Worm (Caenorhabditis elegans) whole organism, midembryonic: ENCODE results near the gene nep-10.
A peak's percentile ranks its signal among the peaks of the same experiment; 100 is the strongest.

Experiments
- T22C8.4 ChIP-seq: fragments of 200-800 bp; sonication (Bioruptor generic); IDR thresholded peaks from 2 replicates; pipeline ENCODE4 v1.3.6; 2022; ENCODE audit warnings: missing genetic modification characterization, missing compliant biosample characterization
- cog-1 ChIP-seq: sonication (generic microtip); optimal IDR thresholded peaks from 2 replicates; lab custom pipeline; 2016; ENCODE audit warnings: missing genetic modification characterization, missing compliant biosample characterization
- flt-1 ChIP-seq: fragments of 200-800 bp; sonication (Bioruptor generic); IDR thresholded peaks from 2 replicates; pipeline ENCODE4 v1.3.6; 2022; ENCODE audit warnings: missing genetic modification characterization, missing compliant biosample characterization
- klf-2 ChIP-seq: fragments of 200-800 bp; sonication (Bioruptor generic); conservative IDR thresholded peaks from 2 replicates; pipeline ENCODE4 v1.3.6; 2022; ENCODE audit warnings: missing genetic modification reagents, missing genetic modification characterization, missing compliant biosample characterization
- med-1 ChIP-seq: sonication (generic microtip); optimal IDR thresholded peaks from 2 replicates; lab custom pipeline; 2017; ENCODE audit warnings: missing genetic modification characterization, mild to moderate bottlenecking, missing compliant biosample characterization, antibody characterized with exemption, missing genetic modification reagents; ENCODE audit not compliant: insufficient read depth
- ref-1 ChIP-seq: fragments of 200-800 bp; sonication (Bioruptor generic); conservative IDR thresholded peaks from 2 replicates; pipeline ENCODE4 v1.3.6; 2022; ENCODE audit warnings: missing genetic modification reagents, missing genetic modification characterization, missing compliant biosample characterization
- tab-1 ChIP-seq: fragments of 200-800 bp; sonication (Bioruptor generic); IDR thresholded peaks from 2 replicates; pipeline ENCODE4 v1.3.6; 2022; ENCODE audit warnings: missing genetic modification characterization, missing compliant biosample characterization
- ztf-23 ChIP-seq: fragments of 200-800 bp; sonication (Bioruptor generic); IDR thresholded peaks from 2 replicates; pipeline ENCODE4 v1.3.6; 2022; ENCODE audit warnings: missing genetic modification reagents, missing genetic modification characterization, missing compliant biosample characterization
- ztf-29 ChIP-seq: fragments of 200-800 bp; sonication (Bioruptor generic); IDR thresholded peaks from 2 replicates; pipeline ENCODE4 v1.3.6; 2022; ENCODE audit warnings: missing genetic modification reagents, missing genetic modification characterization, missing compliant biosample characterization

nep-10 gene

ce11 chrII:3428158-3428704, 25.5 kb upstream of the nep-10 start:
- peak; percentile 56; the same call in 1 of the 2 replicates for TF ChIP-seq ztf-23 (GFP tag; lab: Robert Waterston, UW)
- TF ChIP-seq flt-1 (GFP tag; lab: Robert Waterston, UW), result no peak
- TF ChIP-seq klf-2 (GFP tag; lab: Robert Waterston, UW), result no peak
- no peak for TF ChIP-seq med-1
- TF ChIP-seq ztf-29, result no peak
- no peak for TF ChIP-seq ref-1 (GFP tag; lab: Robert Waterston, UW)
- TF ChIP-seq T22C8.4 (GFP tag; lab: Robert Waterston, UW), result 0 out of 2 replicates have a peak, but pooled peaks have one; percentile 16
- TF ChIP-seq tab-1 (GFP tag; lab: Robert Waterston, UW), result no peak
- no peak for TF ChIP-seq cog-1 (tag; lab: Kevin White, UChicago)

- TF ChIP-seq ref-1 (GFP tag; lab: Robert Waterston, UW), result no peak
- no peak for TF ChIP-seq flt-1 (GFP tag; lab: Robert Waterston, UW)
Observed at ce11 chrII:3425433-3425832, 22.7 kb upstream of the nep-10 start, which contains the start of gene nep-11. Gene nep-11 (minus strand): TSS chrII:3425533.

- TF ChIP-seq flt-1 (GFP tag; lab: Robert Waterston, UW), result no peak
- TF ChIP-seq ztf-29, result no peak
- TF ChIP-seq klf-2 (GFP tag; lab: Robert Waterston, UW), result no peak
- TF ChIP-seq tab-1 (GFP tag; lab: Robert Waterston, UW), result no peak
- TF ChIP-seq ref-1 (GFP tag; lab: Robert Waterston, UW), result no peak
- no peak for TF ChIP-seq T22C8.4 (GFP tag; lab: Robert Waterston, UW)
- TF ChIP-seq med-1, result no peak
- TF ChIP-seq ztf-23 (GFP tag; lab: Robert Waterston, UW), result no peak
- no peak for TF ChIP-seq cog-1 (tag; lab: Kevin White, UChicago)
Observed at ce11 chrII:3422938-3423337, 20.2 kb upstream of the nep-10 start.

ce11 chrII:3416528-3416927, 13.8 kb upstream of the nep-10 start, which contains the start of gene nep-6:
Gene nep-6 (plus strand): TSS chrII:3416828.
- TF ChIP-seq ref-1 (GFP tag; lab: Robert Waterston, UW), result no peak

- no peak for TF ChIP-seq ref-1 (GFP tag; lab: Robert Waterston, UW)
- TF ChIP-seq T22C8.4 (GFP tag; lab: Robert Waterston, UW), result no peak
- no peak for TF ChIP-seq flt-1 (GFP tag; lab: Robert Waterston, UW)
- TF ChIP-seq ztf-23 (GFP tag; lab: Robert Waterston, UW), result no peak
- TF ChIP-seq ztf-29, result no peak
- no peak for TF ChIP-seq klf-2 (GFP tag; lab: Robert Waterston, UW)
- no peak for TF ChIP-seq med-1
- TF ChIP-seq cog-1 (tag; lab: Kevin White, UChicago), result no peak
- no peak for TF ChIP-seq tab-1 (GFP tag; lab: Robert Waterston, UW)
Observed at ce11 chrII:3414383-3414910, 11.7 kb upstream of the nep-10 start, which contains the start of the genes F18A12.7 and F18A12.2. Gene F18A12.7 (minus strand): TSS chrII:3414483. Gene F18A12.2 (plus strand): TSS chrII:3414860.

- TF ChIP-seq T22C8.4 (GFP tag; lab: Robert Waterston, UW) (no peak), ref-1 (GFP tag; lab: Robert Waterston, UW) (no peak), ztf-29 (no peak), klf-2 (GFP tag; lab: Robert Waterston, UW) (no peak), tab-1 (GFP tag; lab: Robert Waterston, UW) (no peak), med-1 (no peak), ztf-23 (GFP tag; lab: Robert Waterston, UW) (no peak), cog-1 (tag; lab: Kevin White, UChicago) (no peak), flt-1 (GFP tag; lab: Robert Waterston, UW) (no peak)
Observed at ce11 chrII:3403535-3403934, 781 bp upstream of the nep-10 start, which contains the start of gene nep-8. Gene nep-8 (plus strand): TSS chrII:3403835.

ce11 chrII:3399212-3399611, 3.5 kb downstream of the nep-10 start, which contains the start of gene nep-9:
Gene nep-9 (minus strand): TSS chrII:3399312.
- no peak for TF ChIP-seq ref-1 (GFP tag; lab: Robert Waterston, UW)
- no peak for TF ChIP-seq ztf-23 (GFP tag; lab: Robert Waterston, UW)
- no peak for TF ChIP-seq ztf-29
- no peak for TF ChIP-seq cog-1 (tag; lab: Kevin White, UChicago)
- TF ChIP-seq T22C8.4 (GFP tag; lab: Robert Waterston, UW), result no peak
- no peak for TF ChIP-seq tab-1 (GFP tag; lab: Robert Waterston, UW)
- TF ChIP-seq flt-1 (GFP tag; lab: Robert Waterston, UW), result no peak

- TF ChIP-seq flt-1 (GFP tag; lab: Robert Waterston, UW) (no peak), tab-1 (GFP tag; lab: Robert Waterston, UW) (no peak), T22C8.4 (GFP tag; lab: Robert Waterston, UW) (no peak), ztf-29 (no peak), ztf-23 (GFP tag; lab: Robert Waterston, UW) (no peak), klf-2 (GFP tag; lab: Robert Waterston, UW) (no peak), ref-1 (GFP tag; lab: Robert Waterston, UW) (no peak), cog-1 (tag; lab: Kevin White, UChicago) (no peak), med-1 (no peak)
Observed at ce11 chrII:3395484-3395883, 7.3 kb downstream of the nep-10 start, which contains the start of gene nep-20. Gene nep-20 (minus strand): TSS chrII:3395584.

ce11 chrII:3387503-3387902, 15.3 kb downstream of the nep-10 start, which contains the start of gene T06D4.6:
Gene T06D4.6 (minus strand): TSS chrII:3387603.
- TF ChIP-seq ztf-29, result no peak
- no peak for TF ChIP-seq T22C8.4 (GFP tag; lab: Robert Waterston, UW)
- no peak for TF ChIP-seq tab-1 (GFP tag; lab: Robert Waterston, UW)
- no peak for TF ChIP-seq ref-1 (GFP tag; lab: Robert Waterston, UW)
- no peak for TF ChIP-seq cog-1 (tag; lab: Kevin White, UChicago)
- TF ChIP-seq klf-2 (GFP tag; lab: Robert Waterston, UW), result no peak
- TF ChIP-seq ztf-23 (GFP tag; lab: Robert Waterston, UW), result no peak
- no peak for TF ChIP-seq flt-1 (GFP tag; lab: Robert Waterston, UW)
- no peak for TF ChIP-seq med-1
